Worm (Caenorhabditis elegans): ENCODE results near the gene oac-12.

The oac-12 gene

DNA sequence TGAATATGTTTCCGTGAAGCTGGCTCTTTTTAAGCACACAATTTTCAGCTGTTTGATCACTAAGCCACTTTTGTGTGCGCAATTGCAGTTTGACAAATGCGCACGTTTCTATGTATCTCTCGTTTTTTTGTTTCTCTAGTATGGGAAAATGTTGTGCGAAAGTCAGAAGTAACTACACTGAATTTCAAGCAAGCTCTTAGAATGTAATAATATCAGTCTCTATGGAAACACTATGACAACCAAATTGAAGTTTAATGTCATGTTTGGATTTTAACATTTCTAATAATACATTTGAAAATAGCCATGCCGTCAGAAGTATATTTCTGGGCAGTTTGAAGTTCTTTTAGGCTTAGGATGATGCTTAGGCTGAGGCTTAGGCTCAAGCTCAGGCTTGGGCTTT lies 12.5 kb downstream of the oac-12 start, which contains the start of gene ZC132.9:
Gene ZC132.9, minus strand, starts transcription at position 101 of the 400 bp plus-strand sequence.
- no peak for TF ChIP-seq zfh-2 (GFP tag; conservative IDR thresholded peaks at IDR 0.05)
- no peak for TF ChIP-seq rec-8 (tag; optimal IDR thresholded peaks at IDR 0.05)
- TF ChIP-seq lsy-27 (tag; optimal IDR thresholded peaks at IDR 0.05; ENCODE audit: borderline replicate concordance, insufficient read depth), result no peak
- TF ChIP-seq F39B2.1 (GFP tag; IDR thresholded peaks at IDR 0.05), result no peak
- no peak for TF ChIP-seq lsl-1 (GFP tag; optimal IDR thresholded peaks at IDR 0.05)
- no peak for TF ChIP-seq sdz-38 (tag; optimal IDR thresholded peaks at IDR 0.05)
- no peak for TF ChIP-seq let-526 (GFP tag; IDR thresholded peaks at IDR 0.05)
- no peak for TF ChIP-seq B0336.3 (GFP tag; IDR thresholded peaks at IDR 0.05)
- TF ChIP-seq F22D6.2 (tag; optimal IDR thresholded peaks at IDR 0.05), result no peak
- no peak for TF ChIP-seq fkh-3 (tag; optimal IDR thresholded peaks at IDR 0.05)
- no peak for TF ChIP-seq T26A5.8 (tag; optimal IDR thresholded peaks at IDR 0.05)
- no peak for TF ChIP-seq lag-1 (GFP tag; IDR thresholded peaks at IDR 0.05)
- TF ChIP-seq F57A8.1 (GFP tag; optimal IDR thresholded peaks at IDR 0.05), result no peak

DNA sequence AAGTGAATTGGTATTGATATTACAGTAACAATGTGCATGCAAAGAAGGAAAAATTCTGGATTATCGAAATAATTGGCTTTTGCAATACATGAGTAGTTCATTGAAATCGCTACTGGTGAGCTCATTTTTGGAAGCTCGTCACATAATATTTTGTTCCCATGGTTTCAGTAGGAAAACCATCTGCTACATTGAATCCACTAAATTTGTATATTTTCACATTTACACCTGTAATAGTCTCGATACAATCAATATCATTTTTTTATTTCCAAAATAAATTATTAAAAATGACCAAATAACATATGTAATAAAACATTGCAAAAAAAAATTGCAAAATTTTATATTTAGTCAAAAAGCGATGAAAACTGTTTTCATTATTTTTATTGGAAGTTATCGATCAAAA lies 17.3 kb downstream of the oac-12 start, which contains the start of gene srh-192:
Gene srh-192, minus strand, starts transcription at position 101 of the 400 bp plus-strand sequence.
- TF ChIP-seq hmg-1.2 (GFP tag; IDR thresholded peaks at IDR 0.05), result no peak
- TF ChIP-seq nhr-120 (GFP tag; IDR thresholded peaks at IDR 0.05), result no peak
- TF ChIP-seq aptf-2 (GFP tag; conservative IDR thresholded peaks at IDR 0.05), result no peak
- TF ChIP-seq cebp-1 (GFP tag; IDR thresholded peaks at IDR 0.05), result no peak
- TF ChIP-seq cebp-1 (tag; optimal IDR thresholded peaks at IDR 0.05), result no peak
- no peak for TF ChIP-seq nhr-80 (tag; optimal IDR thresholded peaks at IDR 0.05)

DNA sequence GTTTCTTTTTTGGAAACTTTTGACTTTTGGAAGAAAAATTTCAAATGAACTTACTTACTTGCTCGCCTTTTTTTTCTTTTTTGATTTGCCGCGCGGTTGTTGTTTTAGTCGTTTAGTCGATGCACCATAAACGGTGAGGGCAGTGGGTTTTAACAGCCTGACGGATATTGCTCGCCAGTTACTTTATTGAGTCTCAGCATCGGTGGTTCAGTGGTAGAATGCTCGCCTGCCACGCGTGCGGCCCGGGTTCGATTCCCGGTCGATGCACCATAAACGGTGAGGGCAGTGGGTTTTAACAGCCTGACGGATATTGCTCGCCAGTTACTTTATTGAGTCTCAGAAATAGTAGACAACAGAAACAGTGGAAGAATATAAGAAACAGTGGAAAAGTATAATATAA lies 21.9 kb downstream of the oac-12 start:
- peak; percentile 46 for TF ChIP-seq B0261.1 (tag; optimal IDR thresholded peaks at IDR 0.05)
- TF ChIP-seq lin-26 (GFP tag; IDR thresholded peaks at IDR 0.05), result peak; percentile 67; the same call in 1 of the 2 replicates
- peak; percentile 63 for TF ChIP-seq D2030.7 (GFP tag; IDR thresholded peaks at IDR 0.05)
- peak; percentile 27 for TF ChIP-seq rpc-1 (optimal IDR thresholded peaks at IDR 0.05)
- TF ChIP-seq rpc-1 (tag; optimal IDR thresholded peaks at IDR 0.05), result peak; percentile 67
- peak; percentile 73 for TF ChIP-seq tbp1 (GFP tag; optimal IDR thresholded peaks at IDR 0.05)

DNA sequence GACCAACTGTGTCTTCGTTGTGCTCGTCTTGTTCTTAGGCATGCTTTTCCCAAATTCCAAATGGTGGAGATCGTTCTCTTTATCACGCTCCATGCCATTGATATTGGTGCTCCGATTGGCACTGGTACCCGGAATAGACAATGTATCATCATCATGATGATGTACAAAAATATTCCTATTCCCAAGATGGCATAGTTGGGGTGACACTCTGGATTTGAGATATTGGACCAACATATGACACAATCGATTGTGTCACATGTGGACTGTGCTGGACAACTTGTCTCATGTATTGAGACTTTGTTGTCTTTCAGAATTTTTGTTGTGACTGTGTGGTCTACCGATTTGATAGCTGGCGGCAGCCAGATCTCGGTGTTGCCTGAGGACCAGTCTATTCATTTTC lies 28.1 kb downstream of the oac-12 start:
- no peak for TF ChIP-seq ceh-58 (GFP tag; IDR thresholded peaks at IDR 0.05)
- no peak for TF ChIP-seq F57A8.1 (GFP tag; optimal IDR thresholded peaks at IDR 0.05)
- TF ChIP-seq hmg-1.2 (GFP tag; IDR thresholded peaks at IDR 0.05), result no peak
- TF ChIP-seq sptf-2 (GFP tag; optimal IDR thresholded peaks at IDR 0.05), result no peak
- no peak for TF ChIP-seq rcor-1 (GFP tag; IDR thresholded peaks at IDR 0.05)
- no peak for TF ChIP-seq attf-3 (GFP tag; conservative IDR thresholded peaks at IDR 0.05)
- no peak for TF ChIP-seq T26A5.8 (tag; optimal IDR thresholded peaks at IDR 0.05)
- TF ChIP-seq zim-3 (tag; optimal IDR thresholded peaks at IDR 0.05), result no peak
- TF ChIP-seq egrh-3 (GFP tag; IDR thresholded peaks at IDR 0.05), result no peak
- no peak for TF ChIP-seq F57C9.4 (tag; optimal IDR thresholded peaks at IDR 0.05)
- TF ChIP-seq lin-40 (tag; optimal IDR thresholded peaks at IDR 0.05), result no peak
- no peak for TF ChIP-seq ama-1 (optimal IDR thresholded peaks at IDR 0.05)
- TF ChIP-seq ama-1 (GFP tag; optimal IDR thresholded peaks at IDR 0.05), result no peak
- no peak for TF ChIP-seq B0035.1 (tag; optimal IDR thresholded peaks at IDR 0.05)
- no peak for TF ChIP-seq Y53G8AR.9 (GFP tag; conservative IDR thresholded peaks at IDR 0.05)
- no peak for TF ChIP-seq F52B5.7 (tag; optimal IDR thresholded peaks at IDR 0.05)
- no peak for TF ChIP-seq Y53F4B.3 (GFP tag; IDR thresholded peaks at IDR 0.05)
- no peak for TF ChIP-seq ztf-18 (tag; optimal IDR thresholded peaks at IDR 0.05)
- no peak for TF ChIP-seq C06A6.2 (GFP tag; conservative IDR thresholded peaks at IDR 0.05)
- TF ChIP-seq ceh-27 (GFP tag; optimal IDR thresholded peaks at IDR 0.05), result no peak
- TF ChIP-seq lsl-1 (GFP tag; optimal IDR thresholded peaks at IDR 0.05), result no peak

Data from whole organism, young adult.